Worm (Caenorhabditis elegans) whole organism, L1 larva: ENCODE measurements around the gene C03H5.6.
A peak's percentile ranks its signal among the peaks of the same experiment; 100 is the strongest.

Experiments used
- C04F5.9 ChIP-seq: sonication (generic microtip); optimal IDR thresholded peaks from 2 replicates; lab custom pipeline; 2016; ENCODE audit warnings: missing genetic modification characterization, missing compliant biosample characterization
- C16A3.4 ChIP-seq: fragments of 150-350 bp; optimal IDR thresholded peaks from 2 replicates; lab custom pipeline; 2014; ENCODE audit warnings: missing biosample characterization, missing genetic modification characterization
- ama-1 ChIP-seq: fragments of 150-350 bp; optimal IDR thresholded peaks from 2 replicates; lab custom pipeline; 2014
- blmp-1 ChIP-seq: fragments of 150-350 bp; optimal IDR thresholded peaks from 2 replicates; lab custom pipeline; 2014; ENCODE audit warnings: missing biosample characterization, missing genetic modification characterization
- ceh-8 ChIP-seq: fragments of 200-800 bp; sonication (Bioruptor generic); optimal IDR thresholded peaks from 2 replicates; lab custom pipeline; 2018; ENCODE audit warnings: mild to moderate bottlenecking, missing genetic modification characterization, moderate library complexity, missing compliant biosample characterization
- ceh-82 ChIP-seq, 3 experiments: fragments of 150-350 bp in 1 of 3; sonication (generic microtip) in 2 of 3; optimal IDR thresholded peaks; 2 replicates each; lab custom pipeline; 2014 to 2017; ENCODE audit warnings: missing biosample characterization in 3 of 3, missing genetic modification characterization in 3 of 3
- ceh-88 ChIP-seq: fragments of 200-800 bp; sonication (Bioruptor generic); IDR thresholded peaks from 2 replicates; pipeline ENCODE4 v1.3.6; 2022; ENCODE audit warnings: missing genetic modification characterization, missing compliant biosample characterization
- ceh-90 ChIP-seq: sonication (generic microtip); optimal IDR thresholded peaks from 2 replicates; lab custom pipeline; 2016; ENCODE audit warnings: missing genetic modification characterization, missing compliant biosample characterization
- dsc-1 ChIP-seq: sonication (generic microtip); optimal IDR thresholded peaks from 2 replicates; lab custom pipeline; 2016; ENCODE audit warnings: mild to moderate bottlenecking, missing genetic modification characterization, missing compliant biosample characterization
- efl-3 ChIP-seq: fragments of 200-800 bp; sonication (Bioruptor generic); optimal IDR thresholded peaks from 2 replicates; lab custom pipeline; 2018; ENCODE audit warnings: mild to moderate bottlenecking, missing genetic modification characterization, missing compliant biosample characterization
- egl-27 ChIP-seq, 2 experiments: fragments of 150-350 bp in 1 of 2; sonication (generic microtip); optimal IDR thresholded peaks; 3 replicates each; lab custom pipeline; 2017 to 2018; ENCODE audit warnings: missing biosample characterization in 2 of 2, missing genetic modification characterization in 2 of 2, missing genetic modification reagents in 2 of 2
- fos-1 ChIP-seq: fragments of 150-350 bp; optimal IDR thresholded peaks from 2 replicates; lab custom pipeline; 2014; ENCODE audit warnings: missing biosample characterization, missing genetic modification characterization
- lin-14 ChIP-seq: fragments of 200-800 bp; sonication (Bioruptor generic); optimal IDR thresholded peaks from 2 replicates; lab custom pipeline; 2018; ENCODE audit warnings: mild to moderate bottlenecking, missing genetic modification characterization, moderate library complexity, missing compliant biosample characterization
- lir-3 ChIP-seq: sonication (generic microtip); optimal IDR thresholded peaks from 2 replicates; lab custom pipeline; 2016; ENCODE audit warnings: mild to moderate bottlenecking, missing genetic modification characterization, moderate library complexity, missing compliant biosample characterization; ENCODE audit not compliant: poor library complexity
- mef-2 ChIP-seq: fragments of 150-350 bp; optimal IDR thresholded peaks from 2 replicates; lab custom pipeline; 2014; ENCODE audit warnings: missing biosample characterization, missing genetic modification characterization
- nhr-11 ChIP-seq: fragments of 150-350 bp; optimal IDR thresholded peaks from 2 replicates; lab custom pipeline; 2014; ENCODE audit warnings: missing biosample characterization, missing genetic modification characterization
- nhr-12 ChIP-seq: sonication (generic microtip); optimal IDR thresholded peaks from 2 replicates; lab custom pipeline; 2017; ENCODE audit warnings: missing biosample characterization, missing genetic modification characterization
- nhr-19 ChIP-seq: fragments of 200-800 bp; sonication (Bioruptor generic); conservative IDR thresholded peaks from 2 replicates; pipeline ENCODE4 v1.3.6; 2022; ENCODE audit warnings: missing genetic modification characterization, missing compliant biosample characterization
- nhr-20 ChIP-seq: sonication (generic microtip); optimal IDR thresholded peaks from 2 replicates; lab custom pipeline; 2016; ENCODE audit warnings: mild to moderate bottlenecking, missing genetic modification characterization, missing compliant biosample characterization
- nhr-237 ChIP-seq: fragments of 150-350 bp; optimal IDR thresholded peaks from 2 replicates; lab custom pipeline; 2014; ENCODE audit warnings: missing biosample characterization, missing genetic modification characterization
- nhr-28 ChIP-seq: fragments of 150-350 bp; optimal IDR thresholded peaks from 2 replicates; lab custom pipeline; 2014; ENCODE audit warnings: missing biosample characterization, missing genetic modification characterization
- nhr-71 ChIP-seq: sonication (generic microtip); optimal IDR thresholded peaks from 2 replicates; lab custom pipeline; 2016; ENCODE audit warnings: mild to moderate bottlenecking, missing genetic modification characterization, moderate library complexity, missing compliant biosample characterization
- nhr-84 ChIP-seq: sonication (generic microtip); optimal IDR thresholded peaks from 2 replicates; lab custom pipeline; 2017; ENCODE audit warnings: missing biosample characterization, missing genetic modification characterization
- nhr-85 ChIP-seq: sonication (generic microtip); peaks from one replicate; lab custom pipeline; 2016; ENCODE audit warnings: missing genetic modification characterization, inconsistent platforms, missing compliant biosample characterization
- nhr-90 ChIP-seq: sonication (generic microtip); optimal IDR thresholded peaks from 2 replicates; lab custom pipeline; 2016; ENCODE audit warnings: mild to moderate bottlenecking, missing genetic modification characterization, missing compliant biosample characterization; ENCODE audit not compliant: poor library complexity
- pag-3 ChIP-seq: sonication (generic microtip); optimal IDR thresholded peaks from 2 replicates; lab custom pipeline; 2017; ENCODE audit warnings: missing genetic modification characterization, mild to moderate bottlenecking, missing compliant biosample characterization, antibody characterized with exemption, borderline replicate concordance; ENCODE audit not compliant: insufficient read depth
- pax-3 ChIP-seq: fragments of 200-800 bp; sonication (Bioruptor generic); optimal IDR thresholded peaks from 2 replicates; lab custom pipeline; 2018; ENCODE audit warnings: mild to moderate bottlenecking, missing genetic modification characterization, moderate library complexity, missing compliant biosample characterization
- pqm-1 ChIP-seq: sonication (generic microtip); optimal IDR thresholded peaks from 3 replicates; lab custom pipeline; 2017; ENCODE audit warnings: missing biosample characterization, missing genetic modification characterization
- skn-1 ChIP-seq: fragments of 150-350 bp; optimal IDR thresholded peaks from 2 replicates; lab custom pipeline; 2014; ENCODE audit warnings: missing biosample characterization, missing genetic modification characterization
- snu-23 ChIP-seq: sonication (generic microtip); optimal IDR thresholded peaks from 2 replicates; lab custom pipeline; 2016; ENCODE audit warnings: missing genetic modification characterization, missing compliant biosample characterization
- sup-37 ChIP-seq: fragments of 200-800 bp; sonication (Bioruptor generic); optimal IDR thresholded peaks from 2 replicates; lab custom pipeline; 2018; ENCODE audit warnings: mild to moderate bottlenecking, missing genetic modification characterization, missing compliant biosample characterization
- tbx-2 ChIP-seq: sonication (generic microtip); optimal IDR thresholded peaks from 2 replicates; lab custom pipeline; 2016; ENCODE audit warnings: missing genetic modification characterization, missing compliant biosample characterization
- unc-30 ChIP-seq: sonication (generic microtip); optimal IDR thresholded peaks from 2 replicates; lab custom pipeline; 2017; ENCODE audit warnings: missing biosample characterization, missing genetic modification characterization
- unc-62 ChIP-seq: fragments of 150-350 bp; optimal IDR thresholded peaks from 2 replicates; lab custom pipeline; 2014; ENCODE audit warnings: missing biosample characterization, missing genetic modification reagents, missing genetic modification characterization
- xbp-1 ChIP-seq: sonication (generic microtip); optimal IDR thresholded peaks from 2 replicates; lab custom pipeline; 2016; ENCODE audit warnings: missing genetic modification characterization, missing compliant biosample characterization
- ztf-11 ChIP-seq, 2 experiments: sonication (generic microtip); optimal IDR thresholded peaks; 2 replicates each; lab custom pipeline; 2016 to 2017; ENCODE audit warnings: missing genetic modification characterization in 2 of 2, missing biosample characterization in 1 of 2, missing compliant biosample characterization in 1 of 2

The C03H5.6 gene

DNA sequence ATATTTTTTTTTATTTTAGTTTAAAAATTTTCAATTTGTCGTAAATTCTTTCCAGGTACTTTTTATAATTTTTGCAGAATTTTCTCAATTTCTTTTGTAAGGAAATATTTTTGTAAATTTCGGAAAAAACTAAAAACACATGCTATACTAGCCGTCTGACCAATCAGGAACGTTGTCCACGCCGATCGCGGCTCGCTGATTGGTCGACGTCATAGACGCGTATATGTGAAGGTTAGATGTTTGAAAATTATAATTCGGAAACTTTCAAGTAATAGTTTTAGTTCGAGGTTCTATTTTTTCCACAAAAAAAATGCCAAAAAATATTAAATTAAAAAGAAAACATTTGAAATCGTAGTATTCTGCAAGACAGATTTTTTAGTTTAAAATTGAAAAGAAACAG lies 27.0 kb downstream of the C03H5.6 start:
- TF ChIP-seq nhr-28 (tag; lab: Kevin White, UChicago) = no peak
- no peak for TF ChIP-seq C04F5.9 (tag; lab: Kevin White, UChicago)
- peak; percentile 67 for TF ChIP-seq xbp-1 (tag; lab: Kevin White, UChicago)
- TF ChIP-seq mef-2 = no peak
- TF ChIP-seq nhr-19 (GFP tag; lab: Robert Waterston, UW) = no peak
- TF ChIP-seq ama-1 (lab: Kevin White, UChicago) = no peak
- TF ChIP-seq, all 84 proteins: peak for 1

DNA sequence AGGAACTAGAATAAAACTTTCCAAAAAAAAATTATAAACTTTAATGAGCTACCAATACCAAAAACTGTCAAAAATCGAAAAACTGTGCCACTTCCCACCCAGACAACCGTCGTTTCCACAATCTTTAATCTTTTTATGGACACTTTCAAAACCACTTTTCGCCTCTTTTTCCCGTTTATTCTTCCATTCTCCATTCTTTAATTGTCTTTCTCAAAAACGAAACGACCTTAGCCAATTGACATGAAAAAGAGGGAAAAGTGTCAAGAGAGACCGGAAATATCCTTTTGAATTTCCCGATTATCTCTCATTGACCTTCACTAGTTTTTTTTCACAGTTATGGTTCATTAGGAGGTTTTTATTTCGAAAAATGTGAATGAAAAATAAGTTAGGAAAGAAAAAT lies 27.7 kb downstream of the C03H5.6 start:
- TF ChIP-seq ceh-90 (tag; lab: Kevin White, UChicago) = no peak
- TF ChIP-seq nhr-85 (tag; lab: Kevin White, UChicago) = peak; percentile 69
- TF ChIP-seq efl-3 = no peak
- TF ChIP-seq blmp-1 (tag; lab: Kevin White, UChicago) = peak; percentile 78
- no peak for TF ChIP-seq unc-62 (GFP tag; lab: Kevin White, UChicago)
- no peak for TF ChIP-seq lin-14 (GFP tag; lab: Kevin White, UChicago)

DNA sequence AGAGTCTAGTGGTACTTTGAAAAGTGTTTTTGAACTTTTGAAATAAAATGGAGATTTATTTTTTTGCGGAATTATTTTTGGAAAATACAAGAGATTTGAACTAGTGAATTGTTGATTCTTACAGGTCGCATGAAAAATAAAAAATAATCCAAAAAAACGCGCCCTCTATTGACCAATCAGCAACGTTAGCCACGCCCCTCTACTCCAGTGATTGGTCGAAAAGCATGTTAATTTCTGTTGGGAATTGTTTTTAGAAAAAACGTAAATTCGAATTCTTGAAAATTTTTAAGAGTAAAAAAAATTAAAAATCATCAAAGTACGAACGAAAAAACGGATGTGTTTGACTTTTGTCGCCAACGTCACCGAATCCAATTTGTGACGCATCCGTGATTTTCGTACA lies 28.8 kb downstream of the C03H5.6 start:
- no peak for TF ChIP-seq nhr-237 (tag; lab: Kevin White, UChicago)
- TF ChIP-seq pag-3 (tag; lab: Kevin White, UChicago) = no peak
- no peak for TF ChIP-seq nhr-84 (tag; lab: Kevin White, UChicago)
- no peak for TF ChIP-seq sup-37 (GFP tag; lab: Kevin White, UChicago)
- no peak for TF ChIP-seq nhr-90 (tag; lab: Kevin White, UChicago)
- no peak for TF ChIP-seq ceh-82 (tag; optimal IDR thresholded peaks at IDR 0.05; lab: Kevin White, UChicago)
- no peak for TF ChIP-seq lir-3 (tag; lab: Kevin White, UChicago)
- no peak for TF ChIP-seq pax-3
- TF ChIP-seq nhr-12 (tag; lab: Kevin White, UChicago) = no peak
- no peak for TF ChIP-seq ceh-8 (GFP tag; lab: Kevin White, UChicago)
- TF ChIP-seq ama-1 (lab: Kevin White, UChicago) = no peak
- TF ChIP-seq skn-1 (tag; lab: Kevin White, UChicago) = no peak
- no peak for TF ChIP-seq pqm-1 (tag; lab: Kevin White, UChicago)
- TF ChIP-seq egl-27 (tag; optimal IDR thresholded peaks at IDR 0.05; lab: Kevin White, UChicago) = no peak
- no peak for TF ChIP-seq nhr-20 (tag; lab: Kevin White, UChicago)
- TF ChIP-seq ceh-88 (GFP tag; lab: Robert Waterston, UW) = no peak
- TF ChIP-seq mef-2 = no peak

ce11 chrII:367455-367854 lies 31.8 kb downstream of the C03H5.6 start, which contains the start of gene ptr-3:
Gene ptr-3 (minus strand): TSS chrII:367555.
- TF ChIP-seq nhr-11 (no peak), dsc-1 (tag; lab: Kevin White, UChicago) (no peak), unc-30 (tag; lab: Kevin White, UChicago) (no peak)

DNA sequence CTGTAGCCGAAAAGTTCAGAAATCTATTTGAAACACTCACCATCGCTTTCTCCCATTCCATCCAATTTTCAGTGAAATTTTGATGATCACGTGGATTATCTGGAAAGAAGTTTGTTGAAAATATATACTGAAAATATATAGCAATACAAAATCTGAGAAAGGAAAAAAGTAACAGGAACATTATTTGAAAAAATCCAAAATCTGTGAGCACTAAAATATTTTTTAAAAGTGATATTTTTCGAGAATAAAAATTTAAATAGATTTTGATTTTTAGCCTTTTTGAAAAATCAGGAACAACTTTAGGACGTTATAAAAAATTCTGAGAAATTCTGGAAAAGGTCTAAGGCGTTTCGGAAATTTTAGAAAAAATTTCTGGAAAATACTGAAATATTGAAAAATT lies 42.3 kb downstream of the C03H5.6 start, which contains the start of gene dmsr-4:
Gene dmsr-4 (minus strand): TSS at position 101 of the 400 bp plus-strand sequence.
- no peak for TF ChIP-seq snu-23
- TF ChIP-seq mef-2 = no peak
- no peak for TF ChIP-seq nhr-84 (tag; lab: Kevin White, UChicago)
- TF ChIP-seq pqm-1 (tag; lab: Kevin White, UChicago) = no peak
- TF ChIP-seq C04F5.9 (tag; lab: Kevin White, UChicago) = no peak

DNA sequence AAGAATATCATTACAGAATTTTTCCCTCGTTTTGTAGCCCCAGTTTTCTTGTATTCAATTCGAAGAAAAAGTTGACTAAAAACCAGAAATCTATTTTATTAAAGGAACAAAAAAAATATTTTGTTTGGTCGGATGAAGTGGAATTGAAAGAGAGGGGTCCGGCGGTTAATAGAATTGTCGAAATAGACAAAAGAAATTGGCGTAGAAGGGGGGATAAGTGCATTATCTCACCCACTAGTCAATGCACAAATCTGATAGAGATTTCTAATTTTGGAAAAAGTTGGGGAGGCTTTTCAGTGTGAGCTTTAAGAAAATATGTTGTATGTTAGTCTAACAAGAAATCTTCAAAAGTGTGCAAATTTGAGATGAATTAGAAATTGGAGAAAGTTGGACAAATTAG lies 44.7 kb downstream of the C03H5.6 start:
- TF ChIP-seq fos-1 = no peak
- TF ChIP-seq lin-14 (GFP tag; lab: Kevin White, UChicago) = peak; percentile 65
- peak; percentile 5 for TF ChIP-seq nhr-71 (tag; lab: Kevin White, UChicago)
- no peak for TF ChIP-seq C16A3.4 (tag; lab: Kevin White, UChicago)
- peak in 1 of 2 experiments; percentile 16 for TF ChIP-seq ztf-11 (tag; optimal IDR thresholded peaks at IDR 0.05; lab: Kevin White, UChicago)
- TF ChIP-seq tbx-2 = peak; percentile 21
